Fruit fly (Drosophila melanogaster): Measurements from ENCODE around the gene CG11586.

The CG11586 gene

dm6 chr3L:4230357-4230901 lies 31.8 kb downstream of the CG11586 start (continued):
- peak; percentile 36 for TF ChIP-seq exex (tag; optimal IDR thresholded peaks at IDR 0.05)
- peak; percentile 94 for TF ChIP-seq CG16863 (GFP tag; optimal IDR thresholded peaks at IDR 0.05)
- peak; percentile 91 for TF ChIP-seq CG10654 (GFP tag; optimal IDR thresholded peaks at IDR 0.05)
- peak; percentile 60 for TF ChIP-seq crol (GFP tag; IDR thresholded peaks at IDR 0.05)
- no peak for TF ChIP-seq unc-4 (GFP tag; IDR thresholded peaks at IDR 0.05; ENCODE audit: partially characterized antibody)
- peak; percentile 79 for TF ChIP-seq BtbVII (GFP tag; optimal IDR thresholded peaks at IDR 0.05)
- peak; percentile 35 for TF ChIP-seq CG17912 (GFP tag; optimal IDR thresholded peaks at IDR 0.05)
- TF ChIP-seq ken (GFP tag; IDR thresholded peaks at IDR 0.05), result peak; percentile 83
- TF ChIP-seq hb (GFP tag; IDR thresholded peaks at IDR 0.05; ENCODE audit: partially characterized antibody), result no peak
- peak; percentile 82 for TF ChIP-seq Vsx1 (GFP tag; optimal IDR thresholded peaks at IDR 0.05)
- peak; percentile 85 for TF ChIP-seq lilli (GFP tag; optimal IDR thresholded peaks at IDR 0.05)
- TF ChIP-seq hbn (GFP tag; IDR thresholded peaks at IDR 0.05; ENCODE audit: partially characterized antibody), result no peak
- peak; percentile 94 for TF ChIP-seq CG17359 (tag; optimal IDR thresholded peaks at IDR 0.05)
- no peak for TF ChIP-seq NFAT (GFP tag; IDR thresholded peaks at IDR 0.05)
- TF ChIP-seq sna (GFP tag; IDR thresholded peaks at IDR 0.05; ENCODE audit: partially characterized antibody), result no peak
- TF ChIP-seq onecut (GFP tag; IDR thresholded peaks at IDR 0.05), result peak; percentile 85
- peak; percentile 51 for TF ChIP-seq sd (tag; optimal IDR thresholded peaks at IDR 0.05)
- peak; percentile 93 for TF ChIP-seq Neu2 (GFP tag; optimal IDR thresholded peaks at IDR 0.05; ENCODE audit: borderline replicate concordance)
- peak; percentile 92 for TF ChIP-seq bab2 (GFP tag; optimal IDR thresholded peaks at IDR 0.05)
- TF ChIP-seq gcm2 (GFP tag; optimal IDR thresholded peaks at IDR 0.05), result peak; percentile 72
- TF ChIP-seq Fer1 (GFP tag; optimal IDR thresholded peaks at IDR 0.05), result peak; percentile 81
- TF ChIP-seq CkIIα-i1 (GFP tag; IDR thresholded peaks at IDR 0.05), result no peak
- TF ChIP-seq insv (GFP tag; optimal IDR thresholded peaks at IDR 0.05), result peak; percentile 32 to 55
- TF ChIP-seq CG34422 (GFP tag; IDR thresholded peaks at IDR 0.05), result peak; percentile 81; the same call in 2 of the 3 replicates
- TF ChIP-seq PHDP (tag; optimal IDR thresholded peaks at IDR 0.05), result peak; percentile 89
- peak; percentile 69 for TF ChIP-seq B-H1 (GFP tag; IDR thresholded peaks at IDR 0.05)
- peak; percentile 89 for TF ChIP-seq CG18619 (GFP tag; optimal IDR thresholded peaks at IDR 0.05)
- TF ChIP-seq CG34376 (GFP tag; optimal IDR thresholded peaks at IDR 0.05), result peak; percentile 26
- TF ChIP-seq CG7963 (GFP tag; IDR thresholded peaks at IDR 0.05; ENCODE audit: partially characterized antibody), result no peak
- peak; percentile 83 for TF ChIP-seq CG7357 (GFP tag; IDR thresholded peaks at IDR 0.05)
- TF ChIP-seq CG13123 (GFP tag; optimal IDR thresholded peaks at IDR 0.05), result peak; percentile 83
- TF ChIP-seq Fer2 (tag; optimal IDR thresholded peaks at IDR 0.05), result peak; percentile 65
- TF ChIP-seq CG7928 (GFP tag; optimal IDR thresholded peaks at IDR 0.05), result no peak
- peak; percentile 93 for TF ChIP-seq jing (GFP tag; optimal IDR thresholded peaks at IDR 0.05)
- peak; percentile 89 for TF ChIP-seq nom (GFP tag; optimal IDR thresholded peaks at IDR 0.05)
- peak; percentile 4 for TF ChIP-seq gfzf (GFP tag; optimal IDR thresholded peaks at IDR 0.05)
- TF ChIP-seq CoRest (tag; optimal IDR thresholded peaks at IDR 0.05), result peak; percentile 95
- peak; percentile 93 for TF ChIP-seq tap (tag; optimal IDR thresholded peaks at IDR 0.05)
- TF ChIP-seq h (optimal IDR thresholded peaks at IDR 0.05), result no peak
- TF ChIP-seq H15 (GFP tag; IDR thresholded peaks at IDR 0.05), result peak; percentile 79
- peak; percentile 78 for TF ChIP-seq CG5953 (GFP tag; IDR thresholded peaks at IDR 0.05)
- TF ChIP-seq CG12391 (tag; optimal IDR thresholded peaks at IDR 0.05), result peak; percentile 96
- no peak for TF ChIP-seq Dbx (GFP tag; IDR thresholded peaks at IDR 0.05)
- TF ChIP-seq CG12659 (GFP tag; optimal IDR thresholded peaks at IDR 0.05), result peak; percentile 90
- TF ChIP-seq Atf6 (GFP tag; IDR thresholded peaks at IDR 0.05), result peak; percentile 55; the same call in 1 of the 2 replicates
- TF ChIP-seq Med (GFP tag), result peak; percentile 97
- peak; percentile 91 for TF ChIP-seq Drgx (GFP tag; IDR thresholded peaks at IDR 0.05)
- TF ChIP-seq Lpt (GFP tag; optimal IDR thresholded peaks at IDR 0.05), result no peak
- TF ChIP-seq bbx (GFP tag; IDR thresholded peaks at IDR 0.05; ENCODE audit: partially characterized antibody), result no peak
- peak; percentile 95 for TF ChIP-seq az2 (GFP tag; optimal IDR thresholded peaks at IDR 0.05)

Measured in whole organism, embryonic.